Fruit fly (Drosophila melanogaster): Measurements from ENCODE around the gene Reph.

Gene Reph

DNA sequence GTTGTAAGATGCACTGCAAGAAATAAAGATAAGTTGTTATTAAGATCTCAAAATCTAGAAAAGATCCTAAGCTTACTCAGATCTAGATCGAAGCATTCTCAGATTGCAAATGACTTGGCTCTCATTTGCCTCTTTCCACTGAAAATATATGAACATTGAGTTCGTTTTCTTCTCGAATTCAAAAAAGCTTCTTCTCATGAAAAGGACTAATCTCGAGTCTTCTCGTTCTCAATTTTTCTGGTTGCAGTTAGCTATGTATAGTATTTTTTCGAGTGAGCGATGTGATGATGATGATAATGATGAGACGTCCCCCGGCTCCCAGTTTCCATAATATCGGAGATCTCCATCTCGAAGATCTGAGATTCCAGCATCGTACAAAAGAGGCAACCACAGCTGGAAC, 53.0 kb downstream of the Reph start (continued):
- TF ChIP-seq ATbp (GFP tag; optimal IDR thresholded peaks at IDR 0.05) (peak; percentile 21), NFAT (GFP tag; IDR thresholded peaks at IDR 0.05) (no peak)

DNA sequence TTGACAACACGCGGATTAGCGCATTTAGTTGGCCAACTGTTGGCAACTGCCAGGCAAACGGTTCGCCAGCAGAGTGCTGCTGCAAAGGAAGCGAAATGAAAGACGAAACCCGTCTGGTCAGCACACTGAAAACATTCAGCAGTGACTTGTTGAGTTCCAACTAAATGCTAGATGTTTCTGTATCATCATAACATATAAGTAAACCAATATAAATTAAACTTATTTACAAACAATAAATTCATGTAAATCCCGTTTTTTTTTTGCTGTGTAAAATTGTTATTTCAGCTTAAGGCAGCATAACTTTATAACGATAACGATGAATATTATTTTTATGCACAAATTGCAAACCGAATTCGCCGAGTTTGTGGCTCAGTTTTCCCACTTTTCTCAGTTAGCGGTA, 54.8 kb downstream of the Reph start:
- TF ChIP-seq cwo (GFP tag; optimal IDR thresholded peaks at IDR 0.05) (no peak), ind (GFP tag; optimal IDR thresholded peaks at IDR 0.05) (no peak), sob (GFP tag; IDR thresholded peaks at IDR 0.05) (no peak), org-1 (GFP tag; optimal IDR thresholded peaks at IDR 0.05) (no peak), ac (GFP tag; optimal IDR thresholded peaks at IDR 0.05) (no peak), chif (GFP tag; optimal IDR thresholded peaks at IDR 0.05) (no peak), tll (GFP tag; optimal IDR thresholded peaks at IDR 0.05) (no peak), emc (GFP tag; optimal IDR thresholded peaks at IDR 0.05) (no peak), Bgb (GFP tag; IDR thresholded peaks at IDR 0.05; ENCODE audit: partially characterized antibody) (no peak), fd3F (GFP tag; optimal IDR thresholded peaks at IDR 0.05) (no peak), MBD-R2 (GFP tag; IDR thresholded peaks at IDR 0.05) (no peak), CG17186 (GFP tag; optimal IDR thresholded peaks at IDR 0.05) (no peak), CG10979 (tag; optimal IDR thresholded peaks at IDR 0.05) (peak; percentile 38), CG31388 (GFP tag; optimal IDR thresholded peaks at IDR 0.05) (no peak), CG11695 (GFP tag; IDR thresholded peaks at IDR 0.05) (peak; percentile 34; the same call in 1 of the 3 replicates), Neu2 (GFP tag; optimal IDR thresholded peaks at IDR 0.05; ENCODE audit: borderline replicate concordance) (no peak), CG9876 (GFP tag; optimal IDR thresholded peaks at IDR 0.05) (no peak), aop (GFP tag; IDR thresholded peaks at IDR 0.05) (no peak), dm (GFP tag; optimal IDR thresholded peaks at IDR 0.05) (no peak), CG4282 (GFP tag; optimal IDR thresholded peaks at IDR 0.05) (no peak), CG7928 (GFP tag; optimal IDR thresholded peaks at IDR 0.05) (no peak), sens (GFP tag) (peak; percentile 77), cato (GFP tag; optimal IDR thresholded peaks at IDR 0.05; ENCODE audit: borderline replicate concordance) (no peak), zen (tag; optimal IDR thresholded peaks at IDR 0.05) (peak; percentile 9), dmrt99B (tag; optimal IDR thresholded peaks at IDR 0.05) (no peak), nmo (GFP tag; optimal IDR thresholded peaks at IDR 0.05) (no peak), CG7372 (GFP tag; IDR thresholded peaks at IDR 0.05) (no peak), CG13775 (GFP tag; optimal IDR thresholded peaks at IDR 0.05) (peak; percentile 2), sisA (GFP tag; IDR thresholded peaks at IDR 0.05) (peak; percentile 20; the same call in 1 of the 2 replicates), gsb (GFP tag; IDR thresholded peaks at IDR 0.05) (no peak), CG11696 (GFP tag; IDR thresholded peaks at IDR 0.05) (no peak), CG14860 (GFP tag; IDR thresholded peaks at IDR 0.05; ENCODE audit: partially characterized antibody) (no peak), CG10654 (GFP tag; optimal IDR thresholded peaks at IDR 0.05) (no peak), knrl (GFP tag; IDR thresholded peaks at IDR 0.05; ENCODE audit: partially characterized antibody) (no peak), Hr51 (GFP tag; optimal IDR thresholded peaks at IDR 0.05) (no peak), CG14710 (tag; optimal IDR thresholded peaks at IDR 0.05) (peak; percentile 7), unpg (GFP tag; optimal IDR thresholded peaks at IDR 0.05) (peak; percentile 23), TFAM (GFP tag; optimal IDR thresholded peaks at IDR 0.05) (no peak), lola (GFP tag; optimal IDR thresholded peaks at IDR 0.05) (peak in 1 of 3 experiments; percentile 7), Atf3 (GFP tag; optimal IDR thresholded peaks at IDR 0.05) (no peak), Oli (tag; optimal IDR thresholded peaks at IDR 0.05) (no peak), CG8478 (optimal IDR thresholded peaks at IDR 0.05) (no peak), CG1647 (GFP tag; optimal IDR thresholded peaks at IDR 0.05) (no peak), bab2 (GFP tag; optimal IDR thresholded peaks at IDR 0.05) (no peak), D19A (tag; optimal IDR thresholded peaks at IDR 0.05) (no peak), CG8290 (GFP tag; optimal IDR thresholded peaks at IDR 0.05) (no peak), CG8290 (tag; optimal IDR thresholded peaks at IDR 0.05) (no peak), CG13287 (GFP tag; IDR thresholded peaks at IDR 0.05; ENCODE audit: partially characterized antibody) (no peak)
